Worm (Caenorhabditis elegans) whole organism, late embryonic: Measurements from ENCODE around the gene C46H3.2.

Source experiments
- elt-4 ChIP-seq: sonication (generic microtip); optimal IDR thresholded peaks from 2 replicates; lab custom pipeline; 2016; ENCODE audit warnings: missing genetic modification characterization, missing compliant biosample characterization
- gmeb-2 ChIP-seq: sonication (generic microtip); optimal IDR thresholded peaks from 2 replicates; lab custom pipeline; 2016; ENCODE audit warnings: missing genetic modification characterization, inconsistent platforms, missing compliant biosample characterization
- hlh-8 ChIP-seq: sonication (generic microtip); optimal IDR thresholded peaks from 2 replicates; lab custom pipeline; 2016; ENCODE audit warnings: missing genotype, missing genetic modification characterization, missing compliant biosample characterization
- nhr-232 ChIP-seq: sonication (generic microtip); optimal IDR thresholded peaks from 2 replicates; lab custom pipeline; 2016; ENCODE audit warnings: missing genetic modification characterization, missing compliant biosample characterization
- ref-2 ChIP-seq: sonication (generic microtip); optimal IDR thresholded peaks from 2 replicates; lab custom pipeline; 2016; ENCODE audit warnings: missing genetic modification characterization, missing compliant biosample characterization
- unc-42 ChIP-seq: sonication (generic microtip); optimal IDR thresholded peaks from 2 replicates; lab custom pipeline; 2016; ENCODE audit warnings: missing genotype, missing genetic modification characterization, missing compliant biosample characterization

Gene C46H3.2

DNA sequence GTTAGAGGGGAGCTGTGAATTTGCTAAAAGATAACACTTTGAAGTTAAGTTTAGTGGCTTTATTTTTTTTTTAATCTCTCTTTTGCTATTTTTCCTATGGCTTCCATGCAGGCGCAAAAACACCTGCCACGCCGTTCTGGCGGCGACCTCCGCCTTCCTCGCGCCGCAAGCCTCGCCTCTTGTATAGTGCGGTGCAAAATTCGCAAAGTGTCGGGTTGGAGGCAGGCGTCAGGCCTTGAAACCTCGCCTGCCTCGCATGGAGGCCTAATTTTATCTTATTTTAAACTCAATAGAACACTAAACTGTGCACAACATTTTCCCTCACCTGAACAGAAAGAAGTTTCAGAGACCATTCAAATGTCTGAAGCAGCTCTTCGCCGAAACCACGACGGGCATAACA lies 58.5 kb downstream of the C46H3.2 start:
- TF ChIP-seq hlh-8 (tag; lab: Kevin White, UChicago): no peak
- TF ChIP-seq elt-4 (tag; lab: Kevin White, UChicago): no peak
- TF ChIP-seq, all 69 proteins: peak for 0

DNA sequence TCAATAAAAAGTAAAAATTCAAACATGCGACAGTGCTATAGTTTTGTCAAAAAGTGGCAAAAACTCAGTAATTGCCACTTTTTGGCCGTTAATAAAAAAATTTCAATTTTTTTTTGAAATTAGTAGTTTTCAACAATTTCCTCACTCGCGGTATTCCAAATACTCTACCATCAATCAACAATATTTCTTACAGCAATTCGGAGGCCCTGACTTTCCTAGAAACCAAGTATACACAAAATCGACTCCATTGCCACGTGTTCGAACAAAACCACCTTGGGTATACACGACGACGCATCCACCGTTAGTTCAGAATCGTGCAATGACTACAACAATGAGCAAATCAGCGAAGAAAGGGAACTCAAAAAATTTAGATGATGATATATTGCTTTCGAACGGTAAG lies 58.9 kb downstream of the C46H3.2 start:
- no peak for TF ChIP-seq nhr-232 (tag; lab: Kevin White, UChicago)

DNA sequence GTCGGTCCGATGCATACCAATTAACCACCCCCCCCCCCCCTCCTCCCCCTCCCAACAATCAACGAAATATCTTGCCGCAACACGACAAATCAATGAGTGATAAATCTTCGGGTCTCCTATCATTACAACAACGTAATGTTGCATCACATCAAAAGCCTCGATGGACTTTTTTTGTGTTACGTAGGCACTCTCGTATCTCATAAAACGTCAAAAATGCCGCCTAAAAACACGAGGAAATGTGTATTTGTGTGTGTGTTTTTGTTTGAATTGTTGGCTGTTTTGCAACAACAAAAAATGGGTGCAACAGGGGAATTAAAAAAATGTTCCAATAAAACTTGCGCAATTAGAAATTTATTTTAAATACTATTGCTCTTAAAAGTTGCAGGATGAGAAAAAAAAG lies 63.3 kb downstream of the C46H3.2 start:
- TF ChIP-seq gmeb-2 (tag; lab: Kevin White, UChicago): no peak

DNA sequence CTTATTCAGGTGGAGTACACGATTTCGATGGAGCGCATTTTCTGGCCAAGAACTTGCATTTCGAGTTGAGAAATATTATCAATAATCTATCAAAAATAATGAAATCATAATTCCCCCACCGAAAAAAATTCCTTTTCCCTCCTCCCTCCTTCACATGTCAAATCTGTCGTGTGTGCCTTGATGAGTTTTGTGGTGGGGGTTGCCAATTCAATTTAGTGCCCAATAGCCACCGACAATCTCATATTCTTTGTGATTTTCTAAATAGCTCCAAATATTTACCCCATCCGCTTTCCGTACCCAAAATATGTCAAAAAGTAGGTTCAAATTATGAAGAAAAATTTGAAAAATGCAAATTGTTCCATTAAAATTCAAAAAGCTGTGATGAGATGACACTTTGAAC lies 68.5 kb downstream of the C46H3.2 start, which contains the start of gene tmc-1:
TSS of gene tmc-1 (plus strand) at position 189 of the 400 bp plus-strand sequence.
- peak; percentile 73 for TF ChIP-seq unc-42 (tag; lab: Kevin White, UChicago)
- no peak for TF ChIP-seq ref-2 (tag; lab: Kevin White, UChicago)
